Fruit fly (Drosophila melanogaster): ENCODE results near the gene CG14860.

Gene CG14860

DNA sequence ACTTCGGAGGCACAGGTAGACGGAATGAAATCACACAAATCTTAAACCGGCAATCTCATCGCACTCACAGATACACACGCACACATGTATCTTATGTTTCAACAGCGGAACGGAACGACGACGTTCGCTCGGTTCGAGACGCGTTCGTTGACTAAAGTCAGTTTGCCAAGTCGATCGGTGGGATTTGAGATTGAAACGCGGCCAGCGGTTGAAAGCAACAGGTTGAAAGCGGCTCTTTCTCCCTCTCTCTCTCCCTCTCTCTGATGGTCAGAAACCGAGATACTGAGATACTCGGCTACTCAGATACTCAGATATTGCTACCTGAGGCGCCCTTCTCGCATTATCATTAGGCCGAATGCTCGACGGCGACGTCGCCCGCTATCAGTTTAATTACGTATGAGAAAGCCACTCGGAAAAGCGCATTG, 40.8 kb upstream of the CG14860 start (continued):
- TF ChIP-seq hb (GFP tag; IDR thresholded peaks at IDR 0.05; ENCODE audit: partially characterized antibody) (no peak), Atf-2 (GFP tag; optimal IDR thresholded peaks at IDR 0.05) (no peak), NC2β (GFP tag; optimal IDR thresholded peaks at IDR 0.05) (no peak), odd (GFP tag; optimal IDR thresholded peaks at IDR 0.05) (peak; percentile 82), fd3F (GFP tag; optimal IDR thresholded peaks at IDR 0.05) (no peak), CG6854 (GFP tag; optimal IDR thresholded peaks at IDR 0.05) (peak; percentile 79), psq (GFP tag; optimal IDR thresholded peaks at IDR 0.05) (no peak), PHDP (tag; optimal IDR thresholded peaks at IDR 0.05) (peak; percentile 63), Sry-β (GFP tag; optimal IDR thresholded peaks at IDR 0.05) (no peak), Neu2 (GFP tag; optimal IDR thresholded peaks at IDR 0.05; ENCODE audit: borderline replicate concordance) (no peak), abd-A (tag; optimal IDR thresholded peaks at IDR 0.05) (peak; percentile 26), CG10274 (GFP tag; optimal IDR thresholded peaks at IDR 0.05) (no peak), MESR4 (GFP tag; optimal IDR thresholded peaks at IDR 0.05) (peak; percentile 11), vfl (GFP tag; optimal IDR thresholded peaks at IDR 0.05) (peak; percentile 66), CG6813 (GFP tag; optimal IDR thresholded peaks at IDR 0.05) (peak; percentile 77), CG30020 (tag; optimal IDR thresholded peaks at IDR 0.05) (no peak), lmd (GFP tag; IDR thresholded peaks at IDR 0.05) (no peak), CG32772 (GFP tag; IDR thresholded peaks at IDR 0.05) (no peak), tx (GFP tag; optimal IDR thresholded peaks at IDR 0.05) (no peak), Nf-YC (tag; optimal IDR thresholded peaks at IDR 0.05) (no peak), stwl (tag; optimal IDR thresholded peaks at IDR 0.05) (peak; percentile 16), fru (optimal IDR thresholded peaks at IDR 0.05) (no peak), CG11696 (GFP tag; IDR thresholded peaks at IDR 0.05) (no peak), CG12942 (GFP tag; optimal IDR thresholded peaks at IDR 0.05) (no peak), Myb (GFP tag; optimal IDR thresholded peaks at IDR 0.05) (peak; percentile 20), Mrtf (GFP tag; IDR thresholded peaks at IDR 0.05) (no peak), CG6175 (GFP tag; IDR thresholded peaks at IDR 0.05) (0 out of 3 replicates have a peak, but pooled peaks have one; percentile 37), ind (GFP tag; optimal IDR thresholded peaks at IDR 0.05) (no peak), CG9727 (GFP tag; optimal IDR thresholded peaks at IDR 0.05) (peak; percentile 37), cato (GFP tag; optimal IDR thresholded peaks at IDR 0.05; ENCODE audit: borderline replicate concordance) (no peak), kni (GFP tag; optimal IDR thresholded peaks at IDR 0.05) (peak; percentile 80), CG8089 (GFP tag; optimal IDR thresholded peaks at IDR 0.05) (no peak), tup (GFP tag; optimal IDR thresholded peaks at IDR 0.05) (no peak), dysf (GFP tag; IDR thresholded peaks at IDR 0.05) (peak; percentile 28; the same call in 1 of the 3 replicates), Dfd (GFP tag; optimal IDR thresholded peaks at IDR 0.05) (no peak), Xrp1 (GFP tag; IDR thresholded peaks at IDR 0.05) (peak; percentile 42; the same call in 1 of the 2 replicates), Camta (GFP tag; optimal IDR thresholded peaks at IDR 0.05) (peak; percentile 32), run (tag; optimal IDR thresholded peaks at IDR 0.05) (no peak), Sox102F (GFP tag; optimal IDR thresholded peaks at IDR 0.05) (no peak), CG17568 (GFP tag; optimal IDR thresholded peaks at IDR 0.05) (peak; percentile 63), lov (optimal IDR thresholded peaks at IDR 0.05) (no peak), lov (GFP tag; IDR thresholded peaks at IDR 0.05) (no peak), E2f2 (GFP tag; IDR thresholded peaks at IDR 0.05) (peak; percentile 31; the same call in 1 of the 2 replicates), exex (tag; optimal IDR thresholded peaks at IDR 0.05) (peak; percentile 17), salm (tag; optimal IDR thresholded peaks at IDR 0.05) (no peak), bigmax (GFP tag; optimal IDR thresholded peaks at IDR 0.05) (peak; percentile 5), Deaf1 (tag; optimal IDR thresholded peaks at IDR 0.05) (peak; percentile 87), Lpt (GFP tag; optimal IDR thresholded peaks at IDR 0.05) (no peak), row (GFP tag; IDR thresholded peaks at IDR 0.05) (no peak), emc (GFP tag; optimal IDR thresholded peaks at IDR 0.05) (no peak), CG12071 (GFP tag; optimal IDR thresholded peaks at IDR 0.05) (peak; percentile 65), sqz (GFP tag; optimal IDR thresholded peaks at IDR 0.05) (peak; percentile 28)

All from whole organism, embryonic.